Worm (Caenorhabditis elegans): Measurements from ENCODE around the gene Y54F10AL.1.

Y54F10AL.1 gene

ce11 chrIII:2470757-2471509 lies 16.6 kb upstream of the Y54F10AL.1 start:
- TF ChIP-seq zfh-2 (GFP tag; conservative IDR thresholded peaks at IDR 0.05) (peak; percentile 51), egrh-3 (GFP tag; IDR thresholded peaks at IDR 0.05) (peak; percentile 61; the same call in 1 of the 2 replicates)

DNA sequence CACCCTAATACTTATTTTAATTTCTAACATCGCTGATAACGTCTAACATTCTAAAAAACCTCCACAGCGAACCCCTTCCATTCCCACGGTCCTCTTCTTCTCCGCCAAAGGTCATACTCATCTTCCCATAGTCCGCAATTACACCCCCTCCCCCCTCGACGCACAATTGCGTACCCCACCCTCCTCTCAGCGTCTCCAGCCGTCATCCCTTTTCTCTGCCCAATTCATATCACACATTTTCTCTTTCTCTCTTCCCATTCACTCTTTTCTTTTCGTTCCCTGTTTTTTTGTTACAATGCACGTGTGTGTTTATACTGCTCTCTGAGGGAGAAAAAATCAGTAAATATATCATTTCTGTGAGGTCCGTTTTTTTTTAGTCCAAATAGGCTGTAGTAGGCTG lies 15.7 kb upstream of the Y54F10AL.1 start:
- TF ChIP-seq hmg-20 (GFP tag; IDR thresholded peaks at IDR 0.05) (no peak), rcor-1 (GFP tag; IDR thresholded peaks at IDR 0.05) (0 out of 2 replicates have a peak, but pooled peaks have one; percentile 38), cebp-1 (GFP tag; IDR thresholded peaks at IDR 0.05) (no peak), cebp-1 (tag; optimal IDR thresholded peaks at IDR 0.05) (peak; percentile 57), snpc-1.3 (tag; optimal IDR thresholded peaks at IDR 0.05; ENCODE audit: insufficient read depth) (no peak), rpc-1 (optimal IDR thresholded peaks at IDR 0.05) (no peak), rpc-1 (tag; optimal IDR thresholded peaks at IDR 0.05) (no peak), attf-5 (GFP tag; optimal IDR thresholded peaks at IDR 0.05) (peak; percentile 72), mcd-1 (GFP tag; IDR thresholded peaks at IDR 0.05) (peak; percentile 56), ztf-26 (tag; optimal IDR thresholded peaks at IDR 0.05) (no peak), egrh-3 (GFP tag; IDR thresholded peaks at IDR 0.05) (peak; percentile 73), dox-1 (GFP tag; IDR thresholded peaks at IDR 0.05) (peak; percentile 53; the same call in 1 of the 2 replicates), K11D2.4 (GFP tag; IDR thresholded peaks at IDR 0.05) (0 out of 2 replicates have a peak, but pooled peaks have one; percentile 11), tbp1 (GFP tag; optimal IDR thresholded peaks at IDR 0.05) (peak; percentile 1), F23B12.7 (tag; optimal IDR thresholded peaks at IDR 0.05; ENCODE audit: insufficient read depth) (peak; percentile 11), hmg-1.2 (GFP tag; IDR thresholded peaks at IDR 0.05) (peak; percentile 56; the same call in 1 of the 2 replicates), ceh-27 (GFP tag; optimal IDR thresholded peaks at IDR 0.05) (peak; percentile 57), nhr-80 (tag; optimal IDR thresholded peaks at IDR 0.05) (peak; percentile 38), snpc-4 (GFP tag; optimal IDR thresholded peaks at IDR 0.05) (no peak), snpc-4 (tag; optimal IDR thresholded peaks at IDR 0.05) (peak in 1 of 4 experiments; percentile 14), zfh-2 (GFP tag; conservative IDR thresholded peaks at IDR 0.05) (peak; percentile 64), Y95B8A.8 (GFP tag; IDR thresholded peaks at IDR 0.05) (no peak), lin-35 (GFP tag; optimal IDR thresholded peaks at IDR 0.05) (peak in 1 of 3 experiments; percentile 22), efl-1 (GFP tag; optimal IDR thresholded peaks at IDR 0.05) (no peak)

DNA sequence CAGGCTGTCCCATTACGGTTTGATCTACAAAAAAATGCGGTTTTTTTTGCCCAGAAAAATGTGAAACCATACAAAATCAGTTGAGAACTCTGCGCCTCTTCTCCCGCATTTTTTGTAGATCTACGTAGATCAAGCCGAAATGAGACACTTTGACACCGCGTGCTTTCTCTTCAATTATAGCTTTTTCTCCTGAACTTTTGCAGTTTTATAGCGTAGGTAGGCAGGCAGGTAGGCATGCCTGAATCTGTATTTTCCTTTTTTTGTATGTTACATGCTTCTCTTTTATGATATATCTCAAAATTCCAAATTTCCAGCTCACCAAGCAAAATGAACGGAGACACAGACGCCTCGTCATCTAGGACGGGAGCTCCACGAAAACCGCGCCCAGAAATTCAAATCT lies 14.0 kb upstream of the Y54F10AL.1 start, which contains the start of gene smg-6:
TSS of gene smg-6 (plus strand) at position 301 of the 400 bp plus-strand sequence.
- TF ChIP-seq ZK185.1 (tag; optimal IDR thresholded peaks at IDR 0.05; ENCODE audit: poor library complexity, severe bottlenecking) (no peak), cebp-1 (GFP tag; IDR thresholded peaks at IDR 0.05) (no peak), cebp-1 (tag; optimal IDR thresholded peaks at IDR 0.05) (no peak), T07F8.4 (tag; optimal IDR thresholded peaks at IDR 0.05) (no peak), snpc-3.4 (tag; optimal IDR thresholded peaks at IDR 0.05) (no peak), attf-3 (GFP tag; conservative IDR thresholded peaks at IDR 0.05) (no peak), mes-4 (tag; optimal IDR thresholded peaks at IDR 0.05) (no peak), ztf-3 (GFP tag; optimal IDR thresholded peaks at IDR 0.05) (no peak), lsy-27 (tag; optimal IDR thresholded peaks at IDR 0.05; ENCODE audit: borderline replicate concordance, insufficient read depth) (no peak), dox-1 (GFP tag; IDR thresholded peaks at IDR 0.05) (no peak), die-1 (tag; optimal IDR thresholded peaks at IDR 0.05) (no peak), K11D2.4 (GFP tag; IDR thresholded peaks at IDR 0.05) (no peak), madf-10 (tag; optimal IDR thresholded peaks at IDR 0.05) (no peak)
